Worm (Caenorhabditis elegans): ENCODE measurements around the gene lin-49.

- no peak for TF ChIP-seq lin-39 (tag; optimal IDR thresholded peaks at IDR 0.05)
- TF ChIP-seq unc-62 (GFP tag; optimal IDR thresholded peaks at IDR 0.05), result no peak
- no peak for TF ChIP-seq R02D3.7 (tag; optimal IDR thresholded peaks at IDR 0.05)
- no peak for TF ChIP-seq snpc-4 (tag; optimal IDR thresholded peaks at IDR 0.05)
- no peak for TF ChIP-seq blmp-1 (tag; optimal IDR thresholded peaks at IDR 0.05; ENCODE audit: insufficient read depth)
- no peak for TF ChIP-seq elt-1 (tag; optimal IDR thresholded peaks at IDR 0.05)
- TF ChIP-seq sem-4 (tag; optimal IDR thresholded peaks at IDR 0.05), result no peak
- TF ChIP-seq ZK546.5 (tag; optimal IDR thresholded peaks at IDR 0.05), result no peak
- TF ChIP-seq egl-27 (tag; optimal IDR thresholded peaks at IDR 0.05), result no peak
Measured at ce11 chrIV:8648502-8648901, 28.0 kb downstream of the lin-49 start, which contains the start of gene cyp-33E1.

Measured in whole organism, L2 larva.